Worm (Caenorhabditis elegans) whole organism, early embryonic: Measurements from ENCODE around the gene R07B1.13.

Experiments
- B0310.2 ChIP-seq: sonication (generic microtip); optimal IDR thresholded peaks from 2 replicates; lab custom pipeline; 2016; ENCODE audit warnings: mild to moderate bottlenecking, missing genetic modification characterization, missing compliant biosample characterization
- F13C5.2 ChIP-seq: sonication (generic microtip); optimal IDR thresholded peaks from 2 replicates; lab custom pipeline; 2017; ENCODE audit warnings: mild to moderate bottlenecking, missing genetic modification characterization, inconsistent platforms, missing compliant biosample characterization
- aly-1 ChIP-seq: sonication (generic microtip); optimal IDR thresholded peaks from 2 replicates; lab custom pipeline; 2016; ENCODE audit warnings: missing genetic modification characterization, missing compliant biosample characterization
- ama-1 ChIP-seq: fragments of 150-350 bp; optimal IDR thresholded peaks from 2 replicates; lab custom pipeline; 2014
- ets-7 ChIP-seq: sonication (generic microtip); optimal IDR thresholded peaks from 2 replicates; lab custom pipeline; 2016; ENCODE audit warnings: missing genotype, missing genetic modification characterization, missing compliant biosample characterization
- hmg-4 ChIP-seq: fragments of 200-800 bp; sonication (Bioruptor generic); optimal IDR thresholded peaks from 2 replicates; lab custom pipeline; 2018; ENCODE audit warnings: mild to moderate bottlenecking, missing genetic modification characterization, missing compliant biosample characterization
- hnd-1 ChIP-seq: sonication (generic microtip); optimal IDR thresholded peaks from 2 replicates; lab custom pipeline; 2016; ENCODE audit warnings: missing genetic modification characterization, missing compliant biosample characterization
- pes-1 ChIP-seq: fragments of 200-800 bp; sonication (Bioruptor generic); IDR thresholded peaks from 2 replicates; pipeline ENCODE4 v1.3.6; 2022; ENCODE audit warnings: missing genetic modification reagents, missing genetic modification characterization, missing compliant biosample characterization
- scrt-1 ChIP-seq: fragments of 200-800 bp; sonication (Bioruptor generic); IDR thresholded peaks from 2 replicates; pipeline ENCODE4 v1.3.6; 2022; ENCODE audit warnings: missing genetic modification characterization, missing compliant biosample characterization
- tbx-11 ChIP-seq: fragments of 200-800 bp; sonication (Bioruptor generic); IDR thresholded peaks from 2 replicates; pipeline ENCODE4 v1.3.6; 2022; ENCODE audit warnings: missing genetic modification characterization, missing compliant biosample characterization
- tbx-37 ChIP-seq: fragments of 200-800 bp; sonication (Bioruptor generic); conservative IDR thresholded peaks from 2 replicates; pipeline ENCODE4 v1.3.6; 2022; ENCODE audit warnings: missing genetic modification reagents, missing genetic modification characterization, missing compliant biosample characterization

DNA sequence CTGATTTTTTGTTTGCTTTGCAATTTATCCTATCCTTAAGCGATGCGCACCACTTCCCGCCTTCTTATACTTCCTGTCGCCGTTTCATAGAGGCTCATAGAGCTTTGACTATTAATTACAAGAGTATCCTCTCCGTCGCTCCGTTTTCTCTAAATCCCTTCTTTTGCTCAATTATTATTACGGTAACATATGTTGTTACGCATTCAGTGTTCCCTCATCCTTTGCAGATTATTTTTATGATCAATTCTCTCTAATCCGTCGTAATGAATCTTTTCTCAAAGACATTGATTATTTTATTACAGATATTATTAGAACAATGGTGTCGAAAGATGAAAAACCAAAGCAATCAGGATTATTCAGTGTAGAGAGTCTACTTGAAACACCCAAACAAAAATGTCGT lies 22.6 kb upstream of the R07B1.13 start, which contains the start of gene vab-15:
- TF ChIP-seq pes-1 (GFP tag; lab: Robert Waterston, UW) = no peak
- no peak for TF ChIP-seq hnd-1 (tag; lab: Kevin White, UChicago)
- no peak for TF ChIP-seq tbx-37 (GFP tag; lab: Robert Waterston, UW)
- no peak for TF ChIP-seq aly-1
- no peak for TF ChIP-seq tbx-11 (GFP tag; lab: Robert Waterston, UW)
- TF ChIP-seq F13C5.2 (tag; lab: Kevin White, UChicago) = no peak
- TF ChIP-seq ama-1 (lab: Kevin White, UChicago) = no peak
- TF ChIP-seq scrt-1 (GFP tag; lab: Robert Waterston, UW) = no peak
- TF ChIP-seq hmg-4 (GFP tag; lab: Kevin White, UChicago) = no peak
- TF ChIP-seq B0310.2 = no peak
- no peak for TF ChIP-seq ets-7 (tag; lab: Kevin White, UChicago)
